Fruit fly (Drosophila melanogaster) S2 (cell line): Measurements from ENCODE around the gene dib.

Source experiments
- CG8478 ChIP-seq: fragments of >200 bp; optimal IDR thresholded peaks from 2 replicates; lab custom pipeline; 2018
- CTCF ChIP-seq, 2 experiments: fragments of >200 bp; optimal IDR thresholded peaks; 2 replicates each; lab custom pipeline; 2018

DNA sequence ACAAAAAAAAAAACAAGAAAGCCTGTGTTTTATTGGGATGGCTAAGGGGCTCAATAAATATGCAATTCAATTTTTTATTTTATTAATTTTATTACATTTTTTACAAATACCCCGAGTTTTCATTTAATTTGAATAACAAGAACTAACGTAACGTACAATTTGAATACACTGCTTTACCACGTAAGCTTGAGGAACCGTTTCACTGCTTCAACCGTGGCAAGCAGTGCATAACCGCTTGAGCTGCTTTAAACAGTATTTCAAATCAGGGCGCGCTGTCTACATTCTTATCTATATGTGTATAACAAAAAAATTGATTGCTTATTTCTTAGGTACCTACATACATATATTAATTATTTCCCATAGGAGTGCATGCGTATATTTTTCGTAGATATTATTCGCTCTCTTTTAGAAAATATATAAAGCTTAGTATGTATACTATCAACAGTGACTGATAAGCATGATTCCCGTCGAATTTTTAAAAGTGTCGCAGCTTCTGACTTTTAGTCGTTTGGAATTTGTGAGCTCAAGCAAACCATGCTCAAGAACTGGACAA, 30.7 kb downstream of the dib start, which contains the start of gene CG14990:
- TF ChIP-seq CG8478 (lab: Kevin White, UChicago) = no peak
- peak in 1 of 2 experiments; percentile 44 for TF ChIP-seq CTCF (optimal IDR thresholded peaks at IDR 0.05; lab: Kevin White, UChicago)
